Fruit fly (Drosophila melanogaster) whole organism, adult: ENCODE results near the gene Ndc1.
A peak's percentile ranks its signal among the peaks of the same experiment; 100 is the strongest.

Experiments
- CG11617 ChIP-seq: fragments of 200-800 bp; sonication (Bioruptor generic); optimal IDR thresholded peaks from 2 replicates; lab custom pipeline; 2017; ENCODE audit warnings: mild to moderate bottlenecking, missing biosample characterization, missing genetic modification reagents, missing genetic modification characterization
- CG12768 ChIP-seq: fragments of 200-800 bp; sonication (Bioruptor generic); optimal IDR thresholded peaks from 2 replicates; lab custom pipeline; 2017; ENCODE audit warnings: missing biosample characterization, missing genetic modification characterization, mild to moderate bottlenecking, moderate library complexity, missing genetic modification reagents
- CG14711 ChIP-seq: fragments of 200-800 bp; sonication (Bioruptor generic); optimal IDR thresholded peaks from 2 replicates; lab custom pipeline; 2018; ENCODE audit warnings: missing biosample characterization, mild to moderate bottlenecking, missing genetic modification characterization, moderate library complexity
- CG1620 ChIP-seq: fragments of 200-800 bp; sonication (Bioruptor generic); optimal IDR thresholded peaks from 2 replicates; lab custom pipeline; 2016; ENCODE audit warnings: missing biosample characterization, missing genetic modification characterization
- CG33017 ChIP-seq: fragments of 200-800 bp; sonication (Bioruptor generic); optimal IDR thresholded peaks from 2 replicates; lab custom pipeline; 2018; ENCODE audit warnings: missing biosample characterization, mild to moderate bottlenecking, missing genetic modification characterization, moderate library complexity
- CG5204 ChIP-seq: fragments of 200-800 bp; sonication (Bioruptor generic); optimal IDR thresholded peaks from 2 replicates; lab custom pipeline; 2016; ENCODE audit warnings: missing biosample characterization, missing genetic modification characterization
- CG7045 ChIP-seq: fragments of 200-800 bp; sonication (Bioruptor generic); optimal IDR thresholded peaks from 2 replicates; lab custom pipeline; 2017; ENCODE audit warnings: missing biosample characterization, mild to moderate bottlenecking, missing genetic modification characterization
- CG7101 ChIP-seq: fragments of 200-800 bp; sonication (Bioruptor generic); optimal IDR thresholded peaks from 2 replicates; lab custom pipeline; 2018; ENCODE audit warnings: missing biosample characterization, mild to moderate bottlenecking, missing genetic modification characterization, moderate library complexity
- Clk ChIP-seq: fragments of 200-800 bp; sonication (Bioruptor generic); optimal IDR thresholded peaks from 2 replicates; lab custom pipeline; 2017; ENCODE audit warnings: missing biosample characterization, missing genetic modification characterization
- Crg-1 ChIP-seq: fragments of 200-800 bp; sonication (Bioruptor generic); optimal IDR thresholded peaks from 2 replicates; lab custom pipeline; 2016; ENCODE audit warnings: missing biosample characterization, missing genetic modification characterization
- Hr96 ChIP-seq: fragments of 200-800 bp; sonication (Bioruptor generic); optimal IDR thresholded peaks from 2 replicates; lab custom pipeline; 2016; ENCODE audit warnings: missing biosample characterization, missing genetic modification characterization
- Mnt ChIP-seq: fragments of 200-800 bp; sonication (Bioruptor generic); optimal IDR thresholded peaks from 2 replicates; lab custom pipeline; 2016; ENCODE audit warnings: missing biosample characterization, mild to moderate bottlenecking, missing genetic modification characterization
- bab1 ChIP-seq: fragments of 200-800 bp; sonication (Bioruptor generic); optimal IDR thresholded peaks from 3 replicates; lab custom pipeline; 2019; ENCODE audit warnings: missing biosample characterization, mild to moderate bottlenecking, missing genetic modification characterization, moderate library complexity
- cic ChIP-seq: fragments of 200-800 bp; sonication (Bioruptor generic); optimal IDR thresholded peaks from 2 replicates; lab custom pipeline; 2017; ENCODE audit warnings: missing biosample characterization, mild to moderate bottlenecking, missing genetic modification characterization, moderate library complexity
- cnc ChIP-seq, 2 experiments: fragments of >200 bp; optimal IDR thresholded peaks; 2 replicates each; lab custom pipeline; 2017
- kay ChIP-seq: fragments of 200-800 bp; sonication (Bioruptor generic); peaks from one replicate; lab custom pipeline; 2016; ENCODE audit warnings: missing biosample characterization, missing genetic modification characterization, borderline replicate concordance
- ovo ChIP-seq: fragments of 200-800 bp; sonication (Bioruptor generic); optimal IDR thresholded peaks from 2 replicates; lab custom pipeline; 2016; ENCODE audit warnings: missing biosample characterization, missing genetic modification characterization
- pad ChIP-seq: fragments of 200-800 bp; sonication (Bioruptor generic); optimal IDR thresholded peaks from 3 replicates; lab custom pipeline; 2017; ENCODE audit warnings: missing biosample characterization, missing genetic modification characterization, mild to moderate bottlenecking, moderate library complexity, missing genetic modification reagents
- tj ChIP-seq: fragments of 200-800 bp; sonication (Bioruptor generic); optimal IDR thresholded peaks from 3 replicates; lab custom pipeline; 2017; ENCODE audit warnings: missing biosample characterization, mild to moderate bottlenecking, missing genetic modification characterization, moderate library complexity
- toe ChIP-seq: fragments of 200-800 bp; sonication (Bioruptor generic); optimal IDR thresholded peaks from 2 replicates; lab custom pipeline; 2016; ENCODE audit warnings: missing biosample characterization, missing genetic modification characterization

Ndc1 gene

DNA sequence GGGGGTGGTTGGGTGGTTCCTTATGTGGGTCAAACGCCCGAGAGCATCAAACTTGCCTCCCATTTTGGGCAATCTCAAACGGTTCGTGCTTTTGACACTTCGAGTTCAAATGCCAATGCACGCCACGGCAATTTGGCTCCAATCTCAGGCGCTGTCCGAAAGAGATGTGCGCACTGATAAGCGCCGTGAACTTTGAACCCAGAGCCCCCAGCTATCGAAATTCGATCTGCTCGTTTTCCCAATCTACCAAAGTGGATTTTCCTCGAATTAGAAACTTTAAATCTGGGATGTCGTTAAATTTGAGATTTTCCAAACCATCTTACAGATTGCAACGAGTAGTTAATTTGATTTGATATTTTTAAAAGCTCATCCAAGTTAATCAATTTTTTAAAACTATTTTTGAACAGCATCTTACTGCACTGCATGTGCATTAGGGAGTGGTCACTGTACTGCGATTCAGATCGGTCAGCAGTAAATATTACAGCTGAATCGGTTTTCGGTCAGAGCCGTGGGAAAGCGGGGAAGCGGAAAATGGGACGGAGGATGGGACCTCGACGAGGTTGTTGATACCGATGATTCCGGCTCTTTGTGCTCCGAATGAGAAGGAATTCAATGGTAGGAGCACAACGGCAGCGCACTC lies 40.0 kb upstream of the Ndc1 start:
- TF ChIP-seq Mnt (GFP tag; lab: Kevin White, UChicago) (no peak), CG7101 (tag; lab: Kevin White, UChicago) (no peak), tj (GFP tag; lab: Kevin White, UChicago) (peak; percentile 72), CG12768 (no peak), CG33017 (no peak), cnc (optimal IDR thresholded peaks at IDR 0.05; lab: Kevin White, UChicago) (no peak)

- TF ChIP-seq toe (GFP tag; lab: Kevin White, UChicago) (no peak), CG12768 (no peak), CG5204 (GFP tag; lab: Kevin White, UChicago) (no peak), tj (GFP tag; lab: Kevin White, UChicago) (no peak), Clk (GFP tag; lab: Kevin White, UChicago) (no peak), Mnt (GFP tag; lab: Kevin White, UChicago) (no peak), cic (GFP tag; lab: Kevin White, UChicago) (no peak), CG33017 (no peak), pad (GFP tag; lab: Kevin White, UChicago) (no peak), ovo (GFP tag; lab: Kevin White, UChicago) (no peak), cnc (optimal IDR thresholded peaks at IDR 0.05; lab: Kevin White, UChicago) (no peak), CG7101 (tag; lab: Kevin White, UChicago) (no peak), CG11617 (GFP tag; lab: Kevin White, UChicago) (no peak), Hr96 (GFP tag; lab: Kevin White, UChicago) (no peak), kay (GFP tag; lab: Kevin White, UChicago) (no peak), bab1 (GFP tag; lab: Kevin White, UChicago) (no peak), Crg-1 (GFP tag; lab: Kevin White, UChicago) (no peak), CG14711 (tag; lab: Kevin White, UChicago) (no peak), CG7045 (GFP tag; lab: Kevin White, UChicago) (no peak), CG1620 (GFP tag; lab: Kevin White, UChicago) (no peak)
Observed at dm6 chr3R:23885182-23885581, 39.0 kb upstream of the Ndc1 start.

dm6 chr3R:23885660-23886059 lies 38.5 kb upstream of the Ndc1 start:
- TF ChIP-seq tj (GFP tag; lab: Kevin White, UChicago): peak; percentile 87
- TF ChIP-seq CG33017: no peak
- TF ChIP-seq CG1620 (GFP tag; lab: Kevin White, UChicago): no peak

dm6 chr3R:23886270-23887095 lies 37.7 kb upstream of the Ndc1 start:
- peak; percentile 20 for TF ChIP-seq Mnt (GFP tag; lab: Kevin White, UChicago)
- no peak for TF ChIP-seq cnc (optimal IDR thresholded peaks at IDR 0.05; lab: Kevin White, UChicago)
- no peak for TF ChIP-seq toe (GFP tag; lab: Kevin White, UChicago)
- TF ChIP-seq bab1 (GFP tag; lab: Kevin White, UChicago): peak; percentile 90
- TF ChIP-seq CG5204 (GFP tag; lab: Kevin White, UChicago): peak; percentile 11
- TF ChIP-seq ovo (GFP tag; lab: Kevin White, UChicago): no peak
- no peak for TF ChIP-seq Crg-1 (GFP tag; lab: Kevin White, UChicago)
- TF ChIP-seq CG1620 (GFP tag; lab: Kevin White, UChicago): peak; percentile 44
- TF ChIP-seq CG33017: peak; percentile 2
- peak; percentile 53 for TF ChIP-seq CG11617 (GFP tag; lab: Kevin White, UChicago)
- no peak for TF ChIP-seq tj (GFP tag; lab: Kevin White, UChicago)
- TF ChIP-seq pad (GFP tag; lab: Kevin White, UChicago): peak; percentile 82
- peak; percentile 71 for TF ChIP-seq CG7101 (tag; lab: Kevin White, UChicago)
- peak; percentile 37 for TF ChIP-seq Hr96 (GFP tag; lab: Kevin White, UChicago)
- TF ChIP-seq CG12768: no peak
- peak; percentile 70 for TF ChIP-seq CG14711 (tag; lab: Kevin White, UChicago)
- no peak for TF ChIP-seq cic (GFP tag; lab: Kevin White, UChicago)
- TF ChIP-seq Clk (GFP tag; lab: Kevin White, UChicago): no peak
- TF ChIP-seq kay (GFP tag; lab: Kevin White, UChicago): no peak
- no peak for TF ChIP-seq CG7045 (GFP tag; lab: Kevin White, UChicago)

DNA sequence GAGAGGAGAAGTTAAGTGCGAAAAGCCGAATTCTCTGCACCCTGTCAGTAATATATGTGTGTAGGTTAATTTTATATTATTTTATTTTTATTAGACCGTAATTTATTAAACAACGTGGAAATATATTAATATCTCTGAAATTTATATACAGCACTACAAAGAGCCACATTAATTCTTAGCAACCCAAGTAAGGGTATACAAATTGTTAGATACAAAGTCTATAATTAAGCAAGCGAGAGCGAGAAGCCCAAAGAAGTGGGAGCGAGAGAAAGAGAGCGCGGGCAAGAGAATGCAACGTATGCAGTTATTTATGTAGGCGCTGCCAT lies 37.1 kb upstream of the Ndc1 start:
- TF ChIP-seq CG1620 (GFP tag; lab: Kevin White, UChicago) (peak; percentile 47), bab1 (GFP tag; lab: Kevin White, UChicago) (peak; percentile 97), CG11617 (GFP tag; lab: Kevin White, UChicago) (peak; percentile 56), tj (GFP tag; lab: Kevin White, UChicago) (peak; percentile 88), CG12768 (peak; percentile 44), CG7045 (GFP tag; lab: Kevin White, UChicago) (peak; percentile 64), Crg-1 (GFP tag; lab: Kevin White, UChicago) (peak; percentile 60), CG14711 (tag; lab: Kevin White, UChicago) (peak; percentile 90), ovo (GFP tag; lab: Kevin White, UChicago) (no peak), CG33017 (peak; percentile 74), kay (GFP tag; lab: Kevin White, UChicago) (peak; percentile 66), CG7101 (tag; lab: Kevin White, UChicago) (peak; percentile 88), Mnt (GFP tag; lab: Kevin White, UChicago) (no peak), pad (GFP tag; lab: Kevin White, UChicago) (peak; percentile 51), cic (GFP tag; lab: Kevin White, UChicago) (no peak), Clk (GFP tag; lab: Kevin White, UChicago) (no peak)
